Fruit fly (Drosophila melanogaster): ENCODE measurements around the gene lz.

lz gene

dm6 chrX:9344482-9345106 lies 60.1 kb downstream of the lz start (continued):
- TF ChIP-seq CG10565 (GFP tag; optimal IDR thresholded peaks at IDR 0.05) (no peak), CG17912 (GFP tag; optimal IDR thresholded peaks at IDR 0.05) (no peak), fd3F (GFP tag; optimal IDR thresholded peaks at IDR 0.05) (peak; percentile 30), CG3847 (GFP tag; IDR thresholded peaks at IDR 0.05) (peak; percentile 56), H2.0 (GFP tag; IDR thresholded peaks at IDR 0.05) (no peak), Fer3 (tag; optimal IDR thresholded peaks at IDR 0.05) (peak; percentile 51), CG4328 (GFP tag; optimal IDR thresholded peaks at IDR 0.05) (peak; percentile 52), emc (GFP tag; optimal IDR thresholded peaks at IDR 0.05) (no peak), NC2α (GFP tag; optimal IDR thresholded peaks at IDR 0.05) (no peak), Vsx1 (GFP tag; optimal IDR thresholded peaks at IDR 0.05) (no peak), Tbp (GFP tag; optimal IDR thresholded peaks at IDR 0.05) (no peak), CG1647 (GFP tag; optimal IDR thresholded peaks at IDR 0.05) (peak; percentile 3), luna (GFP tag; optimal IDR thresholded peaks at IDR 0.05) (no peak), CG14667 (GFP tag; IDR thresholded peaks at IDR 0.05) (peak; percentile 25; the same call in 1 of the 2 replicates), vvl (GFP tag; IDR thresholded peaks at IDR 0.05) (peak; percentile 50), CG10209 (GFP tag; optimal IDR thresholded peaks at IDR 0.05) (peak; percentile 58), chm (GFP tag; IDR thresholded peaks at IDR 0.05) (no peak), pzg (GFP tag; optimal IDR thresholded peaks at IDR 0.05) (no peak), CHES-1-like (GFP tag; optimal IDR thresholded peaks at IDR 0.05) (no peak), eve (GFP tag; optimal IDR thresholded peaks at IDR 0.05) (peak in 1 of 2 experiments; percentile 64), stc (GFP tag; IDR thresholded peaks at IDR 0.05) (no peak), CG11560 (tag; IDR thresholded peaks at IDR 0.05) (peak; percentile 25; the same call in 1 of the 3 replicates), lov (optimal IDR thresholded peaks at IDR 0.05) (no peak), lov (GFP tag; IDR thresholded peaks at IDR 0.05) (no peak), gt (GFP tag; IDR thresholded peaks at IDR 0.05) (no peak), ci (GFP tag; IDR thresholded peaks at IDR 0.05) (no peak), CG12744 (GFP tag; optimal IDR thresholded peaks at IDR 0.05) (no peak), CG13424 (tag; optimal IDR thresholded peaks at IDR 0.05) (peak; percentile 59), tin (GFP tag; optimal IDR thresholded peaks at IDR 0.05) (peak; percentile 20), eyg (GFP tag; optimal IDR thresholded peaks at IDR 0.05) (peak; percentile 33), CG6791 (GFP tag; IDR thresholded peaks at IDR 0.05; ENCODE audit: partially characterized antibody) (no peak), klu (GFP tag; IDR thresholded peaks at IDR 0.05) (no peak), Nf-YA (GFP tag; IDR thresholded peaks at IDR 0.05) (no peak), MBD-R2 (GFP tag; IDR thresholded peaks at IDR 0.05) (peak; percentile 35; the same call in 1 of the 2 replicates), Scr (GFP tag; IDR thresholded peaks at IDR 0.05; ENCODE audit: partially characterized antibody) (no peak), PHDP (tag; optimal IDR thresholded peaks at IDR 0.05) (peak; percentile 57), ftz-f1 (GFP tag; optimal IDR thresholded peaks at IDR 0.05) (peak; percentile 88), CG16779 (GFP tag; IDR thresholded peaks at IDR 0.05) (no peak), Ssrp (tag; optimal IDR thresholded peaks at IDR 0.05) (peak; percentile 12), prd (optimal IDR thresholded peaks at IDR 0.05) (no peak), prd (GFP tag; IDR thresholded peaks at IDR 0.05) (peak; percentile 30; the same call in 2 of the 3 replicates), CG30431 (GFP tag; optimal IDR thresholded peaks at IDR 0.05) (no peak), CG9215 (GFP tag; IDR thresholded peaks at IDR 0.05) (peak; percentile 51), CG32532 (GFP tag; IDR thresholded peaks at IDR 0.05) (peak; percentile 57; the same call in 1 of the 2 replicates), CG3407 (GFP tag; optimal IDR thresholded peaks at IDR 0.05) (no peak), Hmr (GFP tag; optimal IDR thresholded peaks at IDR 0.05) (peak; percentile 79), so (GFP tag; IDR thresholded peaks at IDR 0.05) (no peak), CG2678 (tag; optimal IDR thresholded peaks at IDR 0.05) (peak; percentile 83), bowl (GFP tag; IDR thresholded peaks at IDR 0.05) (no peak), gro (GFP tag; optimal IDR thresholded peaks at IDR 0.05) (peak; percentile 44), CG30403 (GFP tag; optimal IDR thresholded peaks at IDR 0.05) (peak; percentile 71), lab (GFP tag; optimal IDR thresholded peaks at IDR 0.05) (peak; percentile 79)

All from whole organism, embryonic.